Worm (Caenorhabditis elegans) whole organism, young adult: Measurements from ENCODE around the gene mrp-2.

Experiments
- akir-1 ChIP-seq: fragments of 200-800 bp; sonication (Bioruptor generic); optimal IDR thresholded peaks from 2 replicates; lab custom pipeline; 2018; ENCODE audit warnings: mild to moderate bottlenecking, missing genetic modification characterization, moderate library complexity, missing compliant biosample characterization
- hrde-1 ChIP-seq: sonication (generic microtip); optimal IDR thresholded peaks from 2 replicates; lab custom pipeline; 2016; ENCODE audit warnings: missing genetic modification characterization, mild to moderate bottlenecking, missing compliant biosample characterization, moderate library complexity, missing genotype, missing genetic modification reagents, borderline replicate concordance
- lin-35 ChIP-seq, 3 experiments: fragments of 150-350 bp in 2 of 3; sonication (generic microtip) in 1 of 3; optimal IDR thresholded peaks; 2 replicates each; lab custom pipeline; 2014 to 2018; ENCODE audit warnings: missing biosample characterization in 3 of 3, missing genetic modification characterization in 3 of 3, missing genetic modification reagents in 3 of 3
- tbx-9 ChIP-seq: sonication (generic microtip); optimal IDR thresholded peaks from 2 replicates; lab custom pipeline; 2016; ENCODE audit warnings: borderline replicate concordance, missing genetic modification characterization, inconsistent platforms, missing compliant biosample characterization

- TF ChIP-seq lin-35 (GFP tag; optimal IDR thresholded peaks at IDR 0.05; lab: Kevin White, UChicago): no peak
- TF ChIP-seq hrde-1 (tag; lab: Kevin White, UChicago): no peak
- TF ChIP-seq akir-1 (GFP tag; lab: Kevin White, UChicago): no peak
- TF ChIP-seq tbx-9: no peak
Measured at ce11 chrX:530011-530410, 42.5 kb downstream of the mrp-2 start, which contains the start of gene ugt-46.
